Fruit fly (Drosophila melanogaster) whole organism, embryonic: ENCODE results near the gene Cpr30B.

Experiments used
- CG10147 ChIP-seq: fragments of 200-800 bp; sonication (Bioruptor generic); optimal IDR thresholded peaks from 2 replicates; lab custom pipeline; 2019; ENCODE audit warnings: missing biosample characterization, mild to moderate bottlenecking, missing genetic modification characterization, moderate library complexity
- CG10321 ChIP-seq: fragments of 200-800 bp; sonication (Bioruptor generic); IDR thresholded peaks from 2 replicates; pipeline ENCODE4 v1.3.6; 2022; ENCODE audit warnings: missing biosample characterization, missing genetic modification characterization
- CG10366 ChIP-seq: fragments of 200-800 bp; sonication (Bioruptor generic); IDR thresholded peaks from 2 replicates; pipeline ENCODE4 v1.3.6; 2022; ENCODE audit warnings: missing biosample characterization, missing genetic modification characterization
- CG10979 ChIP-seq: fragments of 200-800 bp; sonication (Bioruptor generic); optimal IDR thresholded peaks from 2 replicates; lab custom pipeline; 2018; ENCODE audit warnings: missing biosample characterization, mild to moderate bottlenecking, missing genetic modification characterization, moderate library complexity
- CG12236 ChIP-seq: fragments of 200-800 bp; sonication (Bioruptor generic); optimal IDR thresholded peaks from 2 replicates; lab custom pipeline; 2016; ENCODE audit warnings: missing biosample characterization, missing genetic modification characterization
- CG13775 ChIP-seq: fragments of 200-800 bp; sonication (Bioruptor generic); optimal IDR thresholded peaks from 3 replicates; lab custom pipeline; 2017; ENCODE audit warnings: missing biosample characterization, mild to moderate bottlenecking, missing genetic modification characterization
- CG14050 ChIP-seq: fragments of 200-800 bp; sonication (Bioruptor generic); IDR thresholded peaks from 3 replicates; pipeline ENCODE4 v1.3.6; 2022; ENCODE audit warnings: missing biosample characterization, missing genetic modification characterization
- CG15073 ChIP-seq: fragments of 200-800 bp; sonication (Bioruptor generic); optimal IDR thresholded peaks from 2 replicates; lab custom pipeline; 2016; ENCODE audit warnings: missing biosample characterization, missing genetic modification characterization
- CG15696 ChIP-seq: fragments of 200-800 bp; sonication (Bioruptor generic); optimal IDR thresholded peaks from 2 replicates; lab custom pipeline; 2019; ENCODE audit warnings: missing biosample characterization, mild to moderate bottlenecking, missing genetic modification characterization, moderate library complexity
- CG1603 ChIP-seq: fragments of 200-800 bp; sonication (Bioruptor generic); optimal IDR thresholded peaks from 2 replicates; lab custom pipeline; 2019; ENCODE audit warnings: missing biosample characterization, mild to moderate bottlenecking, missing genetic modification characterization, moderate library complexity
- CG18011 ChIP-seq: fragments of 200-800 bp; sonication (Bioruptor generic); optimal IDR thresholded peaks from 2 replicates; lab custom pipeline; 2017; ENCODE audit warnings: missing biosample characterization, missing genetic modification characterization, mild to moderate bottlenecking, moderate library complexity, missing genotype
- CG18619 ChIP-seq: fragments of 200-800 bp; sonication (Bioruptor generic); optimal IDR thresholded peaks from 3 replicates; lab custom pipeline; 2017; ENCODE audit warnings: missing biosample characterization, mild to moderate bottlenecking, missing genetic modification characterization
- CG2712 ChIP-seq: fragments of 200-800 bp; optimal IDR thresholded peaks from 3 replicates; lab custom pipeline; 2019; ENCODE audit warnings: missing biosample characterization, mild to moderate bottlenecking, missing genetic modification characterization, moderate library complexity
- CG32767 ChIP-seq: fragments of 200-800 bp; sonication (Bioruptor generic); IDR thresholded peaks from 2 replicates; pipeline ENCODE4 v1.3.6; 2022; ENCODE audit warnings: missing biosample characterization, missing genetic modification characterization
- CG5180 ChIP-seq: fragments of 200-800 bp; sonication (Bioruptor generic); optimal IDR thresholded peaks from 3 replicates; lab custom pipeline; 2017; ENCODE audit warnings: missing biosample characterization, missing genetic modification characterization, mild to moderate bottlenecking, moderate library complexity, missing genetic modification reagents
- CG7556 ChIP-seq: fragments of 200-800 bp; sonication (Bioruptor generic); optimal IDR thresholded peaks from 2 replicates; lab custom pipeline; 2017; ENCODE audit warnings: missing biosample characterization, mild to moderate bottlenecking, missing genetic modification characterization
- CG8089 ChIP-seq: fragments of 200-800 bp; sonication (Bioruptor generic); optimal IDR thresholded peaks from 3 replicates; lab custom pipeline; 2016; ENCODE audit warnings: missing biosample characterization, missing genetic modification characterization
- CG8290 ChIP-seq, 3 experiments: fragments of 200-800 bp; sonication (Bioruptor generic); optimal IDR thresholded peaks; 2 replicates each; lab custom pipeline; 2016 to 2019; ENCODE audit warnings: missing biosample characterization in 3 of 3, missing genetic modification characterization in 3 of 3, mild to moderate bottlenecking in 2 of 3, moderate library complexity in 1 of 3
- CG8388 ChIP-seq: fragments of 200-800 bp; sonication (Bioruptor generic); optimal IDR thresholded peaks from 2 replicates; lab custom pipeline; 2019; ENCODE audit warnings: missing biosample characterization, mild to moderate bottlenecking, missing genetic modification characterization, moderate library complexity
- CG8944 ChIP-seq: fragments of 200-800 bp; sonication (Bioruptor generic); optimal IDR thresholded peaks from 3 replicates; lab custom pipeline; 2016; ENCODE audit warnings: missing biosample characterization, missing genetic modification characterization
- E2f1 ChIP-seq: fragments of 200-800 bp; sonication (Bioruptor generic); IDR thresholded peaks from 2 replicates; pipeline ENCODE4 v1.3.6; 2022; ENCODE audit warnings: missing biosample characterization, missing genetic modification characterization
- Ets65A ChIP-seq: fragments of 200-800 bp; sonication (Bioruptor generic); peaks from one replicate; lab custom pipeline; 2016; ENCODE audit warnings: missing biosample characterization, missing genetic modification characterization
- HLH4C ChIP-seq: fragments of 200-800 bp; sonication (Bioruptor generic); IDR thresholded peaks from 3 replicates; pipeline ENCODE4 v1.3.6; 2022; ENCODE audit warnings: missing biosample characterization, missing genetic modification characterization; ENCODE audit not compliant: partially characterized antibody
- Pdp1 ChIP-seq, 2 experiments: fragments of 200-800 bp; sonication (Bioruptor generic); optimal IDR thresholded peaks; 3 replicates each; lab custom pipeline; 2016; ENCODE audit warnings: missing biosample characterization in 2 of 2, missing genetic modification characterization in 2 of 2, mild to moderate bottlenecking in 1 of 2, moderate library complexity in 1 of 2
- Ptx1 ChIP-seq: fragments of 200-800 bp; sonication (Bioruptor generic); IDR thresholded peaks from 2 replicates; pipeline ENCODE4 v1.3.6; 2022; ENCODE audit warnings: missing biosample characterization, missing genetic modification characterization
- Rfx ChIP-seq: fragments of 200-800 bp; sonication (Bioruptor generic); IDR thresholded peaks from 2 replicates; pipeline ENCODE4 v1.3.6; 2022; ENCODE audit warnings: missing biosample characterization, missing genetic modification characterization
- Ssrp ChIP-seq: fragments of 200-800 bp; sonication (Bioruptor generic); optimal IDR thresholded peaks from 2 replicates; lab custom pipeline; 2018; ENCODE audit warnings: missing biosample characterization, mild to moderate bottlenecking, missing genetic modification characterization, moderate library complexity
- ac ChIP-seq: fragments of 200-800 bp; sonication (Bioruptor generic); optimal IDR thresholded peaks from 3 replicates; lab custom pipeline; 2017; ENCODE audit warnings: missing biosample characterization, mild to moderate bottlenecking, missing genetic modification characterization
- ara ChIP-seq: fragments of 200-800 bp; sonication (Bioruptor generic); IDR thresholded peaks from 2 replicates; pipeline ENCODE4 v1.3.6; 2022; ENCODE audit warnings: missing biosample characterization, missing genetic modification characterization
- cas ChIP-seq: fragments of 200-800 bp; sonication (Bioruptor generic); IDR thresholded peaks from 2 replicates; pipeline ENCODE4 v1.3.6; 2022; ENCODE audit warnings: missing biosample characterization, missing genetic modification characterization
- dimm ChIP-seq: fragments of 200-800 bp; sonication (Bioruptor generic); IDR thresholded peaks from 2 replicates; pipeline ENCODE4 v1.3.6; 2022; ENCODE audit warnings: missing biosample characterization, missing genetic modification characterization
- disco-r ChIP-seq: fragments of 200-800 bp; sonication (Bioruptor generic); optimal IDR thresholded peaks from 2 replicates; lab custom pipeline; 2016; ENCODE audit warnings: missing biosample characterization, missing genetic modification characterization
- esg ChIP-seq: fragments of 200-800 bp; sonication (Bioruptor generic); conservative IDR thresholded peaks from 2 replicates; pipeline ENCODE4 v1.3.6; 2022; ENCODE audit warnings: missing biosample characterization, missing genetic modification characterization
- fu2 ChIP-seq: fragments of 200-800 bp; sonication (Bioruptor generic); optimal IDR thresholded peaks from 2 replicates; lab custom pipeline; 2016; ENCODE audit warnings: missing biosample characterization, missing genetic modification characterization
- grn ChIP-seq: fragments of 200-800 bp; sonication (Bioruptor generic); optimal IDR thresholded peaks from 3 replicates; lab custom pipeline; 2017; ENCODE audit warnings: missing biosample characterization, missing genetic modification characterization
- insv ChIP-seq, 2 experiments: fragments of 200-800 bp; sonication (Bioruptor generic); optimal IDR thresholded peaks; 3 replicates each; lab custom pipeline; 2016 to 2018; ENCODE audit warnings: missing biosample characterization in 2 of 2, missing genetic modification characterization in 2 of 2
- lilli ChIP-seq: fragments of 200-800 bp; sonication (Bioruptor generic); optimal IDR thresholded peaks from 3 replicates; lab custom pipeline; 2016; ENCODE audit warnings: missing biosample characterization, missing genetic modification characterization
- luna ChIP-seq: fragments of 200-800 bp; sonication (Bioruptor generic); optimal IDR thresholded peaks from 2 replicates; lab custom pipeline; 2016; ENCODE audit warnings: missing biosample characterization, missing genetic modification characterization
- pb ChIP-seq: fragments of 200-800 bp; sonication (Bioruptor generic); optimal IDR thresholded peaks from 3 replicates; lab custom pipeline; 2016; ENCODE audit warnings: missing biosample characterization, missing genetic modification characterization
- pita ChIP-seq: fragments of 200-800 bp; sonication (Bioruptor generic); optimal IDR thresholded peaks from 2 replicates; lab custom pipeline; 2017; ENCODE audit warnings: missing biosample characterization, mild to moderate bottlenecking, missing genetic modification characterization
- prd ChIP-seq, 3 experiments: fragments of >200 bp in 2 of 3; fragments of 200-800 bp in 1 of 3; sonication (Bioruptor generic) in 1 of 3; optimal IDR thresholded peaks in 2 of 3; IDR thresholded peaks in 1 of 3; 2 replicates in 2 of 3; 3 replicates in 1 of 3; pipeline versions ENCODE4 v1.3.6 to Lab custom; 2017 to 2022; ENCODE audit warnings: missing biosample characterization in 1 of 3, missing genetic modification characterization in 1 of 3
- rib ChIP-seq: fragments of 200-800 bp; sonication (Bioruptor generic); IDR thresholded peaks from 2 replicates; pipeline ENCODE4 v1.3.6; 2022; ENCODE audit warnings: missing biosample characterization, missing genetic modification characterization
- run ChIP-seq: fragments of 200-800 bp; sonication (Bioruptor generic); optimal IDR thresholded peaks from 3 replicates; lab custom pipeline; 2018; ENCODE audit warnings: missing biosample characterization, mild to moderate bottlenecking, missing genetic modification characterization
- salm ChIP-seq: fragments of 200-800 bp; sonication (Bioruptor generic); optimal IDR thresholded peaks from 2 replicates; lab custom pipeline; 2018; ENCODE audit warnings: missing biosample characterization, mild to moderate bottlenecking, missing genetic modification characterization
- sd ChIP-seq: fragments of 200-800 bp; sonication (Bioruptor generic); optimal IDR thresholded peaks from 3 replicates; lab custom pipeline; 2018; ENCODE audit warnings: missing biosample characterization, mild to moderate bottlenecking, missing genetic modification characterization, moderate library complexity
- sr ChIP-seq: fragments of 200-800 bp; sonication (Bioruptor generic); IDR thresholded peaks from 3 replicates; pipeline ENCODE4 v1.3.6; 2022; ENCODE audit warnings: missing biosample characterization, missing genetic modification characterization
- stc ChIP-seq: fragments of 200-800 bp; sonication (Bioruptor generic); IDR thresholded peaks from 2 replicates; pipeline ENCODE4 v1.3.6; 2022; ENCODE audit warnings: missing biosample characterization, missing genetic modification characterization
- tll ChIP-seq, 2 experiments: fragments of 200-800 bp in 1 of 2; fragments of >200 bp in 1 of 2; sonication (Bioruptor generic) in 1 of 2; optimal IDR thresholded peaks; 2 replicates each; lab custom pipeline; 2017 to 2019; ENCODE audit warnings: missing biosample characterization in 2 of 2, missing genetic modification characterization in 2 of 2, mild to moderate bottlenecking in 1 of 2, moderate library complexity in 1 of 2
- tup ChIP-seq: fragments of 200-800 bp; sonication (Bioruptor generic); optimal IDR thresholded peaks from 2 replicates; lab custom pipeline; 2016; ENCODE audit warnings: missing biosample characterization, mild to moderate bottlenecking, missing genetic modification characterization, moderate library complexity
- vvl ChIP-seq: fragments of 200-800 bp; sonication (Bioruptor generic); IDR thresholded peaks from 2 replicates; pipeline ENCODE4 v1.3.6; 2022; ENCODE audit warnings: missing biosample characterization, missing genetic modification characterization
- zfh2 ChIP-seq: fragments of 200-800 bp; sonication (Bioruptor generic); optimal IDR thresholded peaks from 2 replicates; lab custom pipeline; 2016; ENCODE audit warnings: missing biosample characterization, missing genetic modification characterization

Cpr30B gene

dm6 chr2L:9585942-9586341 is 43.3 kb downstream of the Cpr30B start (continued):
- TF ChIP-seq CG10147 (GFP tag; lab: Kevin White, UChicago) (no peak), CG15696 (tag; lab: Kevin White, UChicago) (peak; percentile 64), stc (GFP tag; lab: Robert Waterston, UW) (0 out of 2 replicates have a peak, but pooled peaks have one; percentile 13), CG8388 (GFP tag; lab: Kevin White, UChicago) (peak; percentile 44), CG18011 (GFP tag; lab: Kevin White, UChicago) (no peak), CG7556 (GFP tag; lab: Kevin White, UChicago) (peak; percentile 15), CG12236 (GFP tag; lab: Kevin White, UChicago) (no peak), Rfx (no peak), prd (optimal IDR thresholded peaks at IDR 0.05; lab: Kevin White, UChicago) (no peak), prd (GFP tag; IDR thresholded peaks at IDR 0.05; lab: Robert Waterston, UW) (peak; percentile 60; the same call in 1 of the 3 replicates), vvl (GFP tag; lab: Robert Waterston, UW) (peak; percentile 74), CG8089 (GFP tag; lab: Kevin White, UChicago) (no peak), lilli (no peak), CG2712 (tag; lab: Kevin White, UChicago) (peak; percentile 83), fu2 (GFP tag; lab: Kevin White, UChicago) (no peak), cas (no peak), CG8944 (GFP tag; lab: Kevin White, UChicago) (no peak), sd (tag; lab: Kevin White, UChicago) (no peak), ara (no peak), CG10321 (no peak), CG32767 (GFP tag; lab: Robert Waterston, UW) (no peak), CG15073 (GFP tag; lab: Kevin White, UChicago) (no peak), CG10366 (GFP tag; lab: Robert Waterston, UW) (no peak), rib (no peak), salm (tag; lab: Kevin White, UChicago) (no peak), CG5180 (GFP tag; lab: Kevin White, UChicago) (no peak), CG13775 (GFP tag; lab: Kevin White, UChicago) (peak; percentile 1), pb (no peak), Pdp1 (GFP tag; optimal IDR thresholded peaks at IDR 0.05; lab: Kevin White, UChicago) (no peak), E2f1 (GFP tag; lab: Robert Waterston, UW) (peak; percentile 15; the same call in 1 of the 2 replicates), CG18619 (no peak), Ets65A (GFP tag; lab: Kevin White, UChicago) (no peak), tll (GFP tag; optimal IDR thresholded peaks at IDR 0.05; lab: Kevin White, UChicago) (no peak), Ptx1 (no peak; the same call in 1 of the 2 replicates), ac (no peak), HLH4C (GFP tag; lab: Robert Waterston, UW) (no peak), grn (no peak), CG14050 (no peak), dimm (no peak), pita (GFP tag; lab: Kevin White, UChicago) (no peak), tup (GFP tag; lab: Kevin White, UChicago) (no peak), zfh2 (GFP tag; lab: Kevin White, UChicago) (no peak), run (tag; lab: Kevin White, UChicago) (no peak), CG10979 (tag; lab: Kevin White, UChicago) (peak; percentile 77), esg (GFP tag; lab: Robert Waterston, UW) (no peak), CG1603 (tag; lab: Kevin White, UChicago) (no peak), CG8290 (GFP tag; optimal IDR thresholded peaks at IDR 0.05; lab: Kevin White, UChicago) (peak; percentile 1), CG8290 (tag; optimal IDR thresholded peaks at IDR 0.05; lab: Kevin White, UChicago) (no peak), sr (GFP tag; lab: Robert Waterston, UW) (no peak), Ssrp (tag; lab: Kevin White, UChicago) (peak; percentile 22), luna (GFP tag; lab: Kevin White, UChicago) (no peak), disco-r (GFP tag; lab: Kevin White, UChicago) (no peak), insv (GFP tag; optimal IDR thresholded peaks at IDR 0.05; lab: Kevin White, UChicago) (no peak)
